Worm (Caenorhabditis elegans): ENCODE data around the gene nyn-1.

Gene nyn-1

DNA sequence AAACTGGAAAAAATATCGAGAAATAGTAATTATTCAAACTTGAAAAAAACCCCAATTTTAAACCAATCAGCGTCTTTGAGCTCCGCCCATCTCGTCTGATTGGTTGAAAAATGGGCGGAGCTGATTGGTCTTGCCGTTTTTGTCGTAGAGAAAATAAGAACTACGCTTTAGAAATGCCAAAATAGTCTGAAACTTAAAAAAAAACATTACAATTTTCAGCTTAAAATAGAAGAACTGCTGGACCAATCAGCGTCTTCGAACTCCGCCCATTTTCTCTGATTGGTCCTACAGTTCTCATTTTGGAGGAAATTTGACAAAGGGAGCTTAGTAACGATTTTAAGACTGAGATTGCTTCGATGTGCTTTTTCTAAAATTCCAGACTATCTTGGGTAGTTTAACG lies 7.3 kb downstream of the nyn-1 start:
- TF ChIP-seq fkh-4 (tag; optimal IDR thresholded peaks at IDR 0.05; ENCODE audit: borderline replicate concordance) (no peak), aly-2 (tag; optimal IDR thresholded peaks at IDR 0.05) (no peak), pag-3 (tag; optimal IDR thresholded peaks at IDR 0.05; ENCODE audit: borderline replicate concordance, insufficient read depth) (no peak), F16B12.6 (tag; optimal IDR thresholded peaks at IDR 0.05) (no peak), dsc-1 (tag; optimal IDR thresholded peaks at IDR 0.05) (no peak), lin-15B (tag; optimal IDR thresholded peaks at IDR 0.05) (no peak), egl-27 (tag; optimal IDR thresholded peaks at IDR 0.05) (no peak), ztf-4 (tag; optimal IDR thresholded peaks at IDR 0.05) (no peak)

ce11 chrIV:13678649-13679048 lies 8.2 kb downstream of the nyn-1 start, which contains the start of gene srlf-26:
Gene srlf-26 (plus strand): TSS chrIV:13678949.
- TF ChIP-seq dpl-1 (GFP tag; optimal IDR thresholded peaks at IDR 0.05) (no peak), nhr-90 (tag; optimal IDR thresholded peaks at IDR 0.05; ENCODE audit: poor library complexity) (no peak), aha-1 (tag; optimal IDR thresholded peaks at IDR 0.05) (no peak), dsc-1 (tag; optimal IDR thresholded peaks at IDR 0.05) (no peak), fkh-10 (GFP tag; optimal IDR thresholded peaks at IDR 0.05) (no peak), sup-37 (GFP tag; optimal IDR thresholded peaks at IDR 0.05) (no peak), mab-9 (GFP tag; IDR thresholded peaks at IDR 0.05) (no peak), lin-13 (GFP tag; optimal IDR thresholded peaks at IDR 0.05) (no peak), nhr-19 (GFP tag; conservative IDR thresholded peaks at IDR 0.05) (no peak), nhr-76 (tag; optimal IDR thresholded peaks at IDR 0.05) (no peak), lsy-2 (tag; optimal IDR thresholded peaks at IDR 0.05) (no peak), nhr-12 (tag; optimal IDR thresholded peaks at IDR 0.05) (no peak), aly-2 (tag; optimal IDR thresholded peaks at IDR 0.05) (no peak), elt-2 (tag; optimal IDR thresholded peaks at IDR 0.05) (no peak), F16B12.6 (tag; optimal IDR thresholded peaks at IDR 0.05) (no peak), rnt-1 (tag; optimal IDR thresholded peaks at IDR 0.05) (no peak), C04F5.9 (tag; optimal IDR thresholded peaks at IDR 0.05) (no peak), egl-13 (tag; optimal IDR thresholded peaks at IDR 0.05) (no peak), jun-1 (tag; optimal IDR thresholded peaks at IDR 0.05) (no peak), irx-1 (tag; optimal IDR thresholded peaks at IDR 0.05) (no peak)

DNA sequence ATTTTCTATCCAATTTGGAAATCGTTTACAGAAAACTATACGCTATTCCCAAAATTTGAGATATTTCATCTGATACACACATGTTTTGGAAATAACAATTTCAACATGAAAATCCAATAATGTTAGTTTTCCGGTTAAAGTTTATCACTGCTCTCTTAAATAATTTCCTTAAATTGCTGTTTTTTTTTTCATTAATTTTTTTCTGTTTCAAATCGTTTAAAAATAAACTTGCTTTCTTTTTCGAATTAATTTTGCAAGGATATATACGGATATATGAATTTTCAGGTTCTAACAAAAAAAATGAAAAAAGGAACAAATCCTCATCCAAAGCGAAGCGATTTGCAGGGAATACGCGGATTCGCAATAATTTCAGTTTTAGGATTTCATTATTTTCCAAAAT lies 13.3 kb downstream of the nyn-1 start, which contains the start of gene oac-48:
oac-48 (plus strand) TSS at position 301 of the 400 bp plus-strand sequence.
- TF ChIP-seq aly-2 (tag; optimal IDR thresholded peaks at IDR 0.05) (no peak), lin-35 (GFP tag; optimal IDR thresholded peaks at IDR 0.05) (no peak), unc-98 (GFP tag; IDR thresholded peaks at IDR 0.05) (no peak), rnt-1 (tag; optimal IDR thresholded peaks at IDR 0.05) (no peak), mdl-1 (tag; optimal IDR thresholded peaks at IDR 0.05) (no peak), tbx-2 (tag; optimal IDR thresholded peaks at IDR 0.05) (no peak), zip-4 (GFP tag; optimal IDR thresholded peaks at IDR 0.05) (no peak), ceh-63 (GFP tag; optimal IDR thresholded peaks at IDR 0.05) (no peak), snu-23 (GFP tag; optimal IDR thresholded peaks at IDR 0.05) (no peak), ets-5 (GFP tag; IDR thresholded peaks at IDR 0.05) (no peak), aha-1 (tag; optimal IDR thresholded peaks at IDR 0.05) (no peak), fos-1 (tag; optimal IDR thresholded peaks at IDR 0.05) (no peak), mab-9 (GFP tag; IDR thresholded peaks at IDR 0.05) (no peak), mep-1 (tag; optimal IDR thresholded peaks at IDR 0.05) (no peak), lin-39 (tag; optimal IDR thresholded peaks at IDR 0.05) (no peak)

DNA sequence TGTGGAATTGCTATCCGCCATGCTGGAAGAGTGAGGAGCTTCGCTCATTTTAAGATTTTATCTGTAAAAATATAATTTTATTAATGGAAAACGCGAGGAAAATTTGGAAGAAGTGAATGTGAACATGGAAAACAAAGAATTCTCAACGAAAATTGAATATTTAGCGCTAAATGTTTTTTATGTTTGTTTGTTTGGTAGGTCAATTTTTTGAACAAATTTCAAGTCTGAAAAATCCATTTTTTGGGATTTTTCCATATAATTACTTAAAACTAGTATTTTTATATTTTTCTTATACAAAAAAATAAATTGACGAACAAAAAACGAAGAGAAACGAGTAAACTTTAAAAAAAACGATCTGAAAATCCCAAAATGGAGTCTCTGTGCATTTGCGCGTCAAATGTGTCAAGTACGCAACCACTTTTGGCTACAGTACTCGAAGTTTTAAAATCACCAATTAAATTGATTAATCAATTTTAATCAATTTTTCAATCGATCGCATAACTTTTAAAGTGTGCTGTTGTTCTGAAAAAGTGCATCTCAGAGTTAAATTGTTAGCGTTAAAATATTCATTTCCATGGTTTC lies 19.9 kb downstream of the nyn-1 start, which contains the start of gene fbxa-215:
fbxa-215 (minus strand) TSS at position 61 of the 582 bp plus-strand sequence.
- TF ChIP-seq nhr-20 (tag; optimal IDR thresholded peaks at IDR 0.05) (no peak), nhr-237 (tag; optimal IDR thresholded peaks at IDR 0.05) (no peak), aly-2 (tag; optimal IDR thresholded peaks at IDR 0.05) (no peak), sox-4 (tag; optimal IDR thresholded peaks at IDR 0.05) (no peak), lin-14 (GFP tag; optimal IDR thresholded peaks at IDR 0.05) (no peak), C16A3.4 (tag; optimal IDR thresholded peaks at IDR 0.05) (no peak), elt-3 (tag; optimal IDR thresholded peaks at IDR 0.05) (no peak), xbp-1 (tag; optimal IDR thresholded peaks at IDR 0.05) (no peak), egl-13 (tag; optimal IDR thresholded peaks at IDR 0.05) (no peak), ceh-8 (GFP tag; optimal IDR thresholded peaks at IDR 0.05) (no peak), irx-1 (tag; optimal IDR thresholded peaks at IDR 0.05) (no peak), fkh-10 (GFP tag; optimal IDR thresholded peaks at IDR 0.05) (no peak), elt-2 (tag; optimal IDR thresholded peaks at IDR 0.05) (no peak), alr-1 (tag; optimal IDR thresholded peaks at IDR 0.05; ENCODE audit: borderline replicate concordance) (no peak), lin-35 (GFP tag; optimal IDR thresholded peaks at IDR 0.05) (no peak), nhr-85 (tag) (no peak), ztf-11 (tag; optimal IDR thresholded peaks at IDR 0.05) (no peak)
